Worm (Caenorhabditis elegans): ENCODE results near the gene gei-6.

DNA sequence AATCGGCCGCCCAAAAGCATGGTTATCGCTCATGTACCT is 6.3 kb upstream of the gei-6 start, which contains the start of gene hpo-9:
- TF ChIP-seq skn-1 (tag; optimal IDR thresholded peaks at IDR 0.05), result no peak
- no peak for TF ChIP-seq nfya-1 (tag; optimal IDR thresholded peaks at IDR 0.05; ENCODE audit: insufficient read depth)
- no peak for TF ChIP-seq mdl-1 (tag; optimal IDR thresholded peaks at IDR 0.05)
- no peak for TF ChIP-seq nhr-12 (tag; optimal IDR thresholded peaks at IDR 0.05)

Measured in whole organism, L3 larva.